Worm (Caenorhabditis elegans) whole organism, late embryonic: Measurements from ENCODE around the gene ZK1128.3.

Source experiments
- K09A11.1 ChIP-seq: sonication (generic microtip); optimal IDR thresholded peaks from 2 replicates; lab custom pipeline; 2017; ENCODE audit warnings: antibody characterized with exemption, mild to moderate bottlenecking, missing genetic modification characterization, missing compliant biosample characterization; ENCODE audit not compliant: insufficient read depth
- ama-1 ChIP-seq: fragments of 150-350 bp; optimal IDR thresholded peaks from 2 replicates; lab custom pipeline; 2014
- dmd-4 ChIP-seq: sonication (generic microtip); optimal IDR thresholded peaks from 2 replicates; lab custom pipeline; 2016; ENCODE audit warnings: borderline replicate concordance, missing genetic modification characterization, missing compliant biosample characterization
- dve-1 ChIP-seq: sonication (generic microtip); optimal IDR thresholded peaks from 2 replicates; lab custom pipeline; 2017; ENCODE audit warnings: antibody characterized with exemption, mild to moderate bottlenecking, missing genetic modification characterization, missing compliant biosample characterization
- fkh-10 ChIP-seq: fragments of 150-350 bp; optimal IDR thresholded peaks from 2 replicates; lab custom pipeline; 2014; ENCODE audit warnings: missing biosample characterization, missing genetic modification reagents, missing genetic modification characterization
- hlh-30 ChIP-seq: sonication (generic microtip); optimal IDR thresholded peaks from 2 replicates; lab custom pipeline; 2017; ENCODE audit warnings: antibody characterized with exemption, missing genetic modification characterization, missing compliant biosample characterization; ENCODE audit not compliant: insufficient read depth
- lin-11 ChIP-seq: fragments of 200-800 bp; sonication (Bioruptor generic); optimal IDR thresholded peaks from 2 replicates; lab custom pipeline; 2018; ENCODE audit warnings: mild to moderate bottlenecking, missing genetic modification characterization, missing compliant biosample characterization
- madf-2 ChIP-seq: sonication (generic microtip); optimal IDR thresholded peaks from 2 replicates; lab custom pipeline; 2017; ENCODE audit warnings: missing genetic modification characterization, missing compliant biosample characterization
- pag-3 ChIP-seq: sonication (generic microtip); optimal IDR thresholded peaks from 2 replicates; lab custom pipeline; 2016; ENCODE audit warnings: missing compliant biosample characterization, missing genetic modification characterization, borderline replicate concordance
- rnt-1 ChIP-seq: sonication (generic microtip); optimal IDR thresholded peaks from 2 replicates; lab custom pipeline; 2016; ENCODE audit warnings: missing genetic modification characterization, missing compliant biosample characterization
- sox-4 ChIP-seq: sonication (generic microtip); optimal IDR thresholded peaks from 2 replicates; lab custom pipeline; 2017; ENCODE audit warnings: mild to moderate bottlenecking, missing genetic modification characterization, inconsistent platforms, missing compliant biosample characterization

ce11 chrIII:10112958-10113357 is 5.8 kb downstream of the ZK1128.3 start, which contains the start of gene vps-29:
- TF ChIP-seq dve-1 (no peak), hlh-30 (tag; lab: Kevin White, UChicago) (no peak), rnt-1 (no peak), K09A11.1 (tag; lab: Kevin White, UChicago) (no peak), sox-4 (no peak), dmd-4 (tag; lab: Kevin White, UChicago) (no peak), pag-3 (tag; lab: Kevin White, UChicago) (no peak), ama-1 (lab: Kevin White, UChicago) (no peak), lin-11 (tag; lab: Kevin White, UChicago) (no peak), fkh-10 (GFP tag; lab: Kevin White, UChicago) (no peak), madf-2 (tag; lab: Kevin White, UChicago) (no peak)
